Fruit fly (Drosophila melanogaster): ENCODE results near the gene p130CAS.
A peak's percentile ranks its signal among the peaks of the same experiment; 100 is the strongest.

p130CAS gene

DNA sequence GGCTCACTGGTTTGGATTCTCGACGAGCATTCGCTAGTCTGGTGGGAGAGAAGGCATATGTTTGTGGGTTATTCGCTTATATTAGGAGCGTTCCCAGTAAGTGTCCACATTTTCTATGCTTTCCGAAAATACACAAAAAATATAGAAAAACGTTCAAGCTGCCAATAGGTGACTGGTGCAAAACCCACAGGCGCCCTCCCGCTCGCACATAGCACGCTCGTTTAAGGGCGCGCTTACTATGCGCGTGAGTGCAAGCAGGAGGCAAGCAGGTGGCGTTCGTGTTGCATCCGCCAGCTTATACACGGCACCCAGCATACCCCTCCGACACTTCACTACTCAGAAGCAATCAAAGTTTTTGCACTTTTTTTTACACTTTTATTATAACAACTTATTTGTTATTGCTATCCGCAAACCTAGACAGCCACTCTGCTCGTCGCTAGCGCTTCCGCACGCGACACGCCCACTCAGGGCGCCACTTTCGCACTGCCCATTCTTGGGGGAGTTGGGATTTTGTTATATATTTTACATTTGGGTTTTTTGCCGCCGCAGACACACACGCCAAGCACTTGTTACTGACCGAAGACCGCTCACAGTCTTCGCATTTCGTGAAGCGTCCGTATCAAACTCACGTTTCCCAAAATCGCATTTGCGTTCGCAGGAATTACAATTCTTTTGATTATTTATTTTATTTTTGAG, 46.5 kb downstream of the p130CAS start (continued):
- TF ChIP-seq Ptx1 (GFP tag; IDR thresholded peaks at IDR 0.05) (peak; percentile 45), Elba2 (GFP tag; optimal IDR thresholded peaks at IDR 0.05) (no peak), fru (optimal IDR thresholded peaks at IDR 0.05) (no peak), gce (GFP tag; IDR thresholded peaks at IDR 0.05) (no peak), CG14860 (GFP tag; IDR thresholded peaks at IDR 0.05; ENCODE audit: partially characterized antibody) (no peak; the same call in 2 of the 3 replicates), Rx (GFP tag; IDR thresholded peaks at IDR 0.05) (0 out of 2 replicates have a peak, but pooled peaks have one; percentile 17), CG7963 (GFP tag; IDR thresholded peaks at IDR 0.05; ENCODE audit: partially characterized antibody) (no peak), salm (tag; optimal IDR thresholded peaks at IDR 0.05) (no peak), Asciz (GFP tag; optimal IDR thresholded peaks at IDR 0.05) (no peak), CG34224 (GFP tag; IDR thresholded peaks at IDR 0.05; ENCODE audit: partially characterized antibody) (peak; percentile 33; the same call in 2 of the 3 replicates), E2f2 (GFP tag; IDR thresholded peaks at IDR 0.05) (peak; percentile 33), CG9437 (GFP tag; optimal IDR thresholded peaks at IDR 0.05) (no peak), BEAF-32 (GFP tag; optimal IDR thresholded peaks at IDR 0.05) (no peak), CrebB (tag; optimal IDR thresholded peaks at IDR 0.05) (no peak), phol (tag; optimal IDR thresholded peaks at IDR 0.05) (no peak), mld (GFP tag; IDR thresholded peaks at IDR 0.05; ENCODE audit: partially characterized antibody) (no peak), CG11093 (GFP tag; IDR thresholded peaks at IDR 0.05) (no peak), Lhr (GFP tag; optimal IDR thresholded peaks at IDR 0.05) (no peak), GATAe (GFP tag; conservative IDR thresholded peaks at IDR 0.05) (no peak), Sox100B (GFP tag; optimal IDR thresholded peaks at IDR 0.05) (no peak), CG6254 (GFP tag; optimal IDR thresholded peaks at IDR 0.05) (no peak), crc (GFP tag; optimal IDR thresholded peaks at IDR 0.05) (no peak), ase (GFP tag; IDR thresholded peaks at IDR 0.05) (peak; percentile 66; the same call in 2 of the 3 replicates), CG13287 (GFP tag; IDR thresholded peaks at IDR 0.05; ENCODE audit: partially characterized antibody) (peak; percentile 46; the same call in 1 of the 2 replicates), Kr (GFP tag; optimal IDR thresholded peaks at IDR 0.05) (no peak), CG13894 (tag; optimal IDR thresholded peaks at IDR 0.05) (no peak), Xrp1 (GFP tag; IDR thresholded peaks at IDR 0.05) (no peak), zf30C (GFP tag; optimal IDR thresholded peaks at IDR 0.05) (no peak), Dbx (GFP tag; IDR thresholded peaks at IDR 0.05) (peak; percentile 42; the same call in 1 of the 3 replicates), H2.0 (GFP tag; IDR thresholded peaks at IDR 0.05) (no peak), CG31441 (GFP tag; IDR thresholded peaks at IDR 0.05) (no peak), CG8281 (tag; optimal IDR thresholded peaks at IDR 0.05) (no peak), CG1832 (GFP tag; optimal IDR thresholded peaks at IDR 0.05) (peak; percentile 99), pnt (GFP tag; optimal IDR thresholded peaks at IDR 0.05) (no peak), z (GFP tag; IDR thresholded peaks at IDR 0.05) (peak; percentile 25; the same call in 1 of the 3 replicates), CG9797 (GFP tag; optimal IDR thresholded peaks at IDR 0.05) (peak; percentile 13), yki (optimal IDR thresholded peaks at IDR 0.05) (no peak), CG7745 (tag; optimal IDR thresholded peaks at IDR 0.05) (no peak), ATbp (GFP tag; optimal IDR thresholded peaks at IDR 0.05) (peak; percentile 24), scrt (GFP tag; optimal IDR thresholded peaks at IDR 0.05) (no peak), HLHmδ (GFP tag; optimal IDR thresholded peaks at IDR 0.05) (no peak), H15 (GFP tag; IDR thresholded peaks at IDR 0.05) (no peak), CG8944 (GFP tag; optimal IDR thresholded peaks at IDR 0.05) (no peak), lab (GFP tag; optimal IDR thresholded peaks at IDR 0.05) (no peak), CG1647 (GFP tag; optimal IDR thresholded peaks at IDR 0.05) (peak; percentile 31), hkb (optimal IDR thresholded peaks at IDR 0.05) (no peak), hkb (GFP tag; IDR thresholded peaks at IDR 0.05) (0 out of 2 replicates have a peak, but pooled peaks have one; percentile 33), ttk (GFP tag; IDR thresholded peaks at IDR 0.05) (peak; percentile 91), insv (GFP tag; optimal IDR thresholded peaks at IDR 0.05) (no peak), CG2712 (tag; optimal IDR thresholded peaks at IDR 0.05) (no peak)

All from whole organism, embryonic.